Fruit fly (Drosophila melanogaster): ENCODE measurements around the gene kug.
A peak's percentile ranks its signal among the peaks of the same experiment; 100 is the strongest.

kug gene

dm6 chr3L:20028753-20029152, 23.7 kb downstream of the kug start, which contains the start of gene Lamtor1:
TSS of gene Lamtor1 (minus strand) at chr3L:20029020.
- TF ChIP-seq GATAd (GFP tag; optimal IDR thresholded peaks at IDR 0.05) (no peak), tai (GFP tag; optimal IDR thresholded peaks at IDR 0.05) (no peak), usp (GFP tag; optimal IDR thresholded peaks at IDR 0.05) (no peak), CG32264 (GFP tag; optimal IDR thresholded peaks at IDR 0.05) (no peak), h (GFP tag; optimal IDR thresholded peaks at IDR 0.05) (no peak), foxo (GFP tag; optimal IDR thresholded peaks at IDR 0.05) (no peak), pan (optimal IDR thresholded peaks at IDR 0.05) (no peak)

dm6 chr3L:20036610-20037009, 31.5 kb downstream of the kug start:
- TF ChIP-seq HLH106 (tag; optimal IDR thresholded peaks at IDR 0.05), result no peak
- TF ChIP-seq Vsx2 (GFP tag; optimal IDR thresholded peaks at IDR 0.05; ENCODE audit: partially characterized antibody), result peak; percentile 6

- no peak for TF ChIP-seq Dfd (GFP tag; optimal IDR thresholded peaks at IDR 0.05)
- no peak for TF ChIP-seq HLH106 (tag; optimal IDR thresholded peaks at IDR 0.05)
- TF ChIP-seq usp (GFP tag; optimal IDR thresholded peaks at IDR 0.05), result no peak
- no peak for TF ChIP-seq tai (GFP tag; optimal IDR thresholded peaks at IDR 0.05)
- no peak for TF ChIP-seq Mio (GFP tag; optimal IDR thresholded peaks at IDR 0.05)
- no peak for TF ChIP-seq Rel (GFP tag; optimal IDR thresholded peaks at IDR 0.05)
- no peak for TF ChIP-seq Rel (tag; optimal IDR thresholded peaks at IDR 0.05)
- no peak for TF ChIP-seq jim (GFP tag; optimal IDR thresholded peaks at IDR 0.05)
- no peak for TF ChIP-seq pan (optimal IDR thresholded peaks at IDR 0.05)
- no peak for TF ChIP-seq CG9705 (GFP tag; optimal IDR thresholded peaks at IDR 0.05)
- no peak for TF ChIP-seq Hr83 (GFP tag; optimal IDR thresholded peaks at IDR 0.05; ENCODE audit: poor library complexity, severe bottlenecking)
- TF ChIP-seq Jra (GFP tag; optimal IDR thresholded peaks at IDR 0.05), result no peak
- TF ChIP-seq GATAd (GFP tag; optimal IDR thresholded peaks at IDR 0.05), result no peak
These were observed 57.4 kb downstream of the kug start for dm6 chr3L:20062546-20062945.
